Worm (Caenorhabditis elegans) whole organism, late embryonic: ENCODE measurements around the gene bath-41.

Source experiments
- ama-1 ChIP-seq: fragments of 150-350 bp; optimal IDR thresholded peaks from 2 replicates; lab custom pipeline; 2014
- sox-2 ChIP-seq: fragments of 200-800 bp; sonication (Bioruptor generic); IDR thresholded peaks from 2 replicates; pipeline ENCODE4 v1.3.6; 2022; ENCODE audit warnings: missing genetic modification reagents, missing genetic modification characterization, missing compliant biosample characterization

- no peak for TF ChIP-seq ama-1 (lab: Kevin White, UChicago)
- TF ChIP-seq sox-2 (GFP tag; lab: Robert Waterston, UW), result no peak
Measured at ce11 chrIII:6752612-6753011, 30.6 kb upstream of the bath-41 start.
